Worm (Caenorhabditis elegans) whole organism, L2 larva: ENCODE data around the gene T06E8.2.
A peak's percentile ranks its signal among the peaks of the same experiment; 100 is the strongest.

Source experiments
- C34F6.9 ChIP-seq: fragments of 150-350 bp; optimal IDR thresholded peaks from 2 replicates; lab custom pipeline; 2014; ENCODE audit warnings: missing biosample characterization, missing genetic modification characterization
- F13H6.1 ChIP-seq: sonication (generic microtip); optimal IDR thresholded peaks from 2 replicates; lab custom pipeline; 2016; ENCODE audit warnings: missing genetic modification characterization, missing compliant biosample characterization
- ZK546.5 ChIP-seq: sonication (generic microtip); optimal IDR thresholded peaks from 2 replicates; lab custom pipeline; 2017; ENCODE audit warnings: missing biosample characterization, missing genetic modification characterization
- alr-1 ChIP-seq: fragments of 150-350 bp; optimal IDR thresholded peaks from 2 replicates; lab custom pipeline; 2014; ENCODE audit warnings: missing biosample characterization, missing genetic modification characterization
- blmp-1 ChIP-seq: sonication (generic microtip); optimal IDR thresholded peaks from 2 replicates; lab custom pipeline; 2017; ENCODE audit warnings: missing genetic modification characterization, mild to moderate bottlenecking, missing compliant biosample characterization, antibody characterized with exemption, moderate library complexity; ENCODE audit not compliant: insufficient read depth
- ceh-82 ChIP-seq: fragments of 150-350 bp; optimal IDR thresholded peaks from 2 replicates; lab custom pipeline; 2014; ENCODE audit warnings: missing biosample characterization, missing genetic modification characterization
- crh-2 ChIP-seq: sonication (generic microtip); optimal IDR thresholded peaks from 2 replicates; lab custom pipeline; 2017; ENCODE audit warnings: missing biosample characterization, missing genetic modification characterization
- dmd-4 ChIP-seq: sonication (generic microtip); optimal IDR thresholded peaks from 2 replicates; lab custom pipeline; 2017; ENCODE audit warnings: missing biosample characterization, missing genetic modification characterization
- egl-27 ChIP-seq: sonication (generic microtip); optimal IDR thresholded peaks from 3 replicates; lab custom pipeline; 2017; ENCODE audit warnings: missing biosample characterization, missing genetic modification reagents, missing genetic modification characterization
- elt-3 ChIP-seq: sonication (generic microtip); optimal IDR thresholded peaks from 2 replicates; lab custom pipeline; 2017; ENCODE audit warnings: missing biosample characterization, missing genetic modification characterization
- fos-1 ChIP-seq: fragments of 150-350 bp; optimal IDR thresholded peaks from 2 replicates; lab custom pipeline; 2014; ENCODE audit warnings: missing biosample characterization, missing genetic modification characterization
- gmeb-1 ChIP-seq: fragments of 150-350 bp; optimal IDR thresholded peaks from 2 replicates; lab custom pipeline; 2014; ENCODE audit warnings: missing biosample characterization, missing genetic modification characterization
- lin-39 ChIP-seq: fragments of 150-350 bp; optimal IDR thresholded peaks from 2 replicates; lab custom pipeline; 2014; ENCODE audit warnings: missing biosample characterization, missing genetic modification reagents, missing genetic modification characterization
- lsy-2 ChIP-seq, 2 experiments: fragments of 150-350 bp in 1 of 2; sonication (generic microtip) in 1 of 2; optimal IDR thresholded peaks; 2 replicates each; lab custom pipeline; 2014 to 2017; ENCODE audit warnings: missing biosample characterization in 2 of 2, missing genetic modification characterization in 2 of 2
- mab-5 ChIP-seq: fragments of 150-350 bp; optimal IDR thresholded peaks from 2 replicates; lab custom pipeline; 2014; ENCODE audit warnings: missing biosample characterization, missing genetic modification characterization
- mbf-1 ChIP-seq: sonication (generic microtip); optimal IDR thresholded peaks from 2 replicates; lab custom pipeline; 2017; ENCODE audit warnings: missing biosample characterization, missing genetic modification characterization
- mdl-1 ChIP-seq, 2 experiments: fragments of 150-350 bp in 1 of 2; sonication (generic microtip) in 1 of 2; optimal IDR thresholded peaks; 2 replicates each; lab custom pipeline; 2017; ENCODE audit warnings: missing biosample characterization in 2 of 2, missing genetic modification characterization in 2 of 2
- nhr-10 ChIP-seq: sonication (generic microtip); optimal IDR thresholded peaks from 2 replicates; lab custom pipeline; 2017; ENCODE audit warnings: missing biosample characterization, missing genetic modification characterization
- nhr-12 ChIP-seq: fragments of 150-350 bp; optimal IDR thresholded peaks from 2 replicates; lab custom pipeline; 2014; ENCODE audit warnings: missing biosample characterization, missing genetic modification characterization
- nhr-129 ChIP-seq: fragments of 150-350 bp; optimal IDR thresholded peaks from 2 replicates; lab custom pipeline; 2014; ENCODE audit warnings: missing biosample characterization, missing genetic modification characterization
- nhr-23 ChIP-seq: fragments of 150-350 bp; optimal IDR thresholded peaks from 2 replicates; lab custom pipeline; 2014; ENCODE audit warnings: missing biosample characterization, missing genetic modification reagents, missing genetic modification characterization
- nhr-237 ChIP-seq: fragments of 150-350 bp; optimal IDR thresholded peaks from 2 replicates; lab custom pipeline; 2014; ENCODE audit warnings: missing biosample characterization, missing genetic modification characterization
- nhr-6 ChIP-seq: fragments of 150-350 bp; optimal IDR thresholded peaks from 2 replicates; lab custom pipeline; 2014; ENCODE audit warnings: missing biosample characterization, missing genetic modification characterization
- nhr-77 ChIP-seq: fragments of 150-350 bp; optimal IDR thresholded peaks from 2 replicates; lab custom pipeline; 2014; ENCODE audit warnings: missing biosample characterization, missing genetic modification characterization
- peb-1 ChIP-seq: fragments of 150-350 bp; optimal IDR thresholded peaks from 2 replicates; lab custom pipeline; 2014; ENCODE audit warnings: missing biosample characterization, missing genetic modification characterization
- sem-4 ChIP-seq: fragments of 150-350 bp; optimal IDR thresholded peaks from 2 replicates; lab custom pipeline; 2014; ENCODE audit warnings: missing biosample characterization, missing genetic modification reagents, missing genetic modification characterization
- skn-1 ChIP-seq: sonication (generic microtip); optimal IDR thresholded peaks from 2 replicates; lab custom pipeline; 2017; ENCODE audit warnings: missing biosample characterization, missing genetic modification characterization
- sma-3 ChIP-seq: sonication (generic microtip); optimal IDR thresholded peaks from 2 replicates; lab custom pipeline; 2016; ENCODE audit warnings: missing genetic modification reagents, missing genetic modification characterization, missing compliant biosample characterization
- sma-9 ChIP-seq, 2 experiments: fragments of 150-350 bp in 1 of 2; sonication (generic microtip) in 1 of 2; optimal IDR thresholded peaks; 2 replicates each; lab custom pipeline; 2014 to 2016; ENCODE audit warnings: missing genetic modification characterization in 2 of 2, mild to moderate bottlenecking in 1 of 2, missing biosample characterization in 1 of 2, missing compliant biosample characterization in 1 of 2, missing genetic modification reagents in 1 of 2, moderate library complexity in 1 of 2
- snpc-4 ChIP-seq: fragments of 150-350 bp; optimal IDR thresholded peaks from 2 replicates; lab custom pipeline; 2014; ENCODE audit warnings: missing biosample characterization, missing genetic modification characterization
- unc-39 ChIP-seq: fragments of 150-350 bp; optimal IDR thresholded peaks from 2 replicates; lab custom pipeline; 2014; ENCODE audit warnings: missing biosample characterization, missing genetic modification characterization
- unc-55 ChIP-seq: fragments of 150-350 bp; sonication (generic microtip); optimal IDR thresholded peaks from 3 replicates; lab custom pipeline; 2014; ENCODE audit warnings: missing biosample characterization, missing genetic modification reagents, missing genetic modification characterization
- zag-1 ChIP-seq: fragments of 150-350 bp; optimal IDR thresholded peaks from 2 replicates; lab custom pipeline; 2014; ENCODE audit warnings: missing biosample characterization, missing genetic modification characterization
- ztf-1 ChIP-seq: fragments of 200-800 bp; sonication (Bioruptor generic); conservative IDR thresholded peaks from 2 replicates; pipeline ENCODE4 v1.3.6; 2022; ENCODE audit warnings: missing genetic modification characterization, missing compliant biosample characterization
- ztf-4 ChIP-seq: fragments of 150-350 bp; optimal IDR thresholded peaks from 2 replicates; lab custom pipeline; 2014; ENCODE audit warnings: missing biosample characterization, missing genetic modification characterization

Gene T06E8.2

ce11 chrV:10060039-10060438 is 23.8 kb upstream of the T06E8.2 start:
- peak; percentile 6 for TF ChIP-seq nhr-129 (tag; lab: Kevin White, UChicago)
- no peak for TF ChIP-seq sem-4 (tag; lab: Kevin White, UChicago)
- peak; percentile 9 for TF ChIP-seq C34F6.9

DNA sequence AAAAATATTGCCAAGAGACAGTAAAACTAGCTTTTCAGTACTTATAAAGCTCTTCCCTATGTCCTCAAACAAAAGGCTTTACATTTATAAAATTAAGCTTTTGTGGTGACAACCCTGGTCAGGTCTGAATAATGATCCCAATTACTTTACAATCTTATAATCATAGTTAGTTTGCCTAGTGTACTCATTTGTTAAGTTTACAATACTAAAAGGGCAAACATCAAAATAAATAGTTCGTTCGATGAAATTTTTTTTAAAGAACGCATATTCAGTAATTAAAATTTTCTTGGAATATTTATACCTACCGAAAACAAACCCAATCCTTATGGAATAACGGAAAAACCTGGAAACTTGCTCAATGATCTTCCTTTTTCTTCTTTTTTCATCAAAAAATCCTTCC is 22.5 kb upstream of the T06E8.2 start:
- no peak for TF ChIP-seq mbf-1
- no peak for TF ChIP-seq ceh-82 (tag; lab: Kevin White, UChicago)
- TF ChIP-seq elt-3 (tag; lab: Kevin White, UChicago), result no peak
- TF ChIP-seq fos-1 (tag; lab: Kevin White, UChicago), result no peak
- no peak for TF ChIP-seq gmeb-1 (tag; lab: Kevin White, UChicago)
- TF ChIP-seq mdl-1 (tag; optimal IDR thresholded peaks at IDR 0.05; lab: Kevin White, UChicago), result no peak

DNA sequence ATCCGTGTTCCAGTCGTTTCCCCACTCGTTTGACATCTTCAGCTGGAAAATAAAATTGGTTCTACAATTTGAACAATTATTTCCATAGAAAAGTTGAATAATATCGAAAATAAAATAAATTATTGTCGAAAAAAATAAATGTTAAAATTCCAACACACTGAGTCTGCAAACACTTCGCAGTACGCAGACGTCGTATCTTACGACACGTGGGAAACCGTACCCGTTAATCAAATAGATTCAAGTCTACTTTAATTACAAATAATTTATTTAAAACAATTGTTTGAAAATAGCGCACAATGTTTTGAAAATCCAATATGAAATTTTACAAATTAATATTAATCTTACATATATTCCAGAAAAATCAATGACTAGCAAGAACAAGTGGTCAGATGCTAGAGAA is 18.7 kb upstream of the T06E8.2 start, which contains the start of gene yif-1:
TSS of gene yif-1 (minus strand) at position 42 of the 400 bp plus-strand sequence.
- TF ChIP-seq zag-1 (tag; lab: Kevin White, UChicago) (no peak), sma-9 (GFP tag; optimal IDR thresholded peaks at IDR 0.05; lab: Kevin White, UChicago) (no peak), sma-9 (tag; optimal IDR thresholded peaks at IDR 0.05; lab: Kevin White, UChicago) (no peak), nhr-237 (tag; lab: Kevin White, UChicago) (no peak), nhr-6 (tag; lab: Kevin White, UChicago) (no peak), mab-5 (tag; lab: Kevin White, UChicago) (no peak), alr-1 (tag; lab: Kevin White, UChicago) (no peak), F13H6.1 (no peak), lsy-2 (tag; optimal IDR thresholded peaks at IDR 0.05; lab: Kevin White, UChicago) (peak; percentile 14 to 90), snpc-4 (no peak), dmd-4 (tag; lab: Kevin White, UChicago) (no peak), blmp-1 (tag; lab: Kevin White, UChicago) (no peak), nhr-77 (tag; lab: Kevin White, UChicago) (no peak), sma-3 (GFP tag; lab: Kevin White, UChicago) (no peak), lin-39 (no peak), ztf-1 (GFP tag; lab: Robert Waterston, UW) (no peak), ceh-82 (tag; lab: Kevin White, UChicago) (no peak), nhr-12 (tag; lab: Kevin White, UChicago) (no peak), egl-27 (tag; lab: Kevin White, UChicago) (no peak), C34F6.9 (peak; percentile 47), unc-55 (peak; percentile 24)

DNA sequence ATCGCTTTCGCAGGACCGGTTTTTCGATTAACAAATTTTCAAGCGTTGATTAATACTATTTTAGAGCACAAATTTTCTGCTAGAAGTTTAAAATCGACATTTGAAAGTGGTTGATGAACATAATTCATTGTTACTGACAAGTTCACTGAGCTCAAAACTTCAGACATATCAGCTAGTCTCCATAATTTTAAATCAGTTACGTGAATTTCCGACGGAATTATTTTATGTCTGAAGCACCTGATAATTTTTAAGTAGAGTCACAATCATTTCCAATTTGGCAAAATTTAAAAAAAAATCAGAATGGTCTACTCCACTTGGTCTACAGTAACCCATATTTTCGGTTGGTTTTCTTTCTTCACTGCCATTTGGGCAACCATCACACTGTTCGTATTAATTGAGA is 15.6 kb upstream of the T06E8.2 start, which contains the start of gene str-118:
TSS of gene str-118 (plus strand) at position 301 of the 400 bp plus-strand sequence.
- TF ChIP-seq mdl-1 (tag; optimal IDR thresholded peaks at IDR 0.05; lab: Kevin White, UChicago), result no peak
- TF ChIP-seq sem-4 (tag; lab: Kevin White, UChicago), result no peak
- TF ChIP-seq lsy-2 (tag; optimal IDR thresholded peaks at IDR 0.05; lab: Kevin White, UChicago), result no peak
- TF ChIP-seq ceh-82 (tag; lab: Kevin White, UChicago), result no peak
- TF ChIP-seq F13H6.1, result no peak
- no peak for TF ChIP-seq ZK546.5 (tag; lab: Kevin White, UChicago)
- no peak for TF ChIP-seq zag-1 (tag; lab: Kevin White, UChicago)
- no peak for TF ChIP-seq nhr-23 (tag; lab: Kevin White, UChicago)
- TF ChIP-seq unc-39 (tag; lab: Kevin White, UChicago), result no peak
- no peak for TF ChIP-seq elt-3 (tag; lab: Kevin White, UChicago)
- TF ChIP-seq blmp-1 (tag; lab: Kevin White, UChicago), result no peak
- TF ChIP-seq skn-1, result no peak
- TF ChIP-seq egl-27 (tag; lab: Kevin White, UChicago), result no peak
- no peak for TF ChIP-seq crh-2 (tag; lab: Kevin White, UChicago)
- no peak for TF ChIP-seq unc-55
- no peak for TF ChIP-seq nhr-77 (tag; lab: Kevin White, UChicago)
- TF ChIP-seq peb-1 (tag; lab: Kevin White, UChicago), result no peak

- TF ChIP-seq nhr-10 (tag; lab: Kevin White, UChicago) (no peak), ztf-4 (no peak), nhr-6 (tag; lab: Kevin White, UChicago) (no peak)
Measured at ce11 chrV:10047189-10047588, 11.0 kb upstream of the T06E8.2 start.
